Fruit fly (Drosophila melanogaster) whole organism, pupa: Measurements from ENCODE around the gene CG10477.

Source experiments
- CG14655 ChIP-seq: fragments of 200-800 bp; sonication (Bioruptor generic); optimal IDR thresholded peaks from 3 replicates; lab custom pipeline; 2017; ENCODE audit warnings: mild to moderate bottlenecking, missing biosample characterization, missing genetic modification reagents, missing genetic modification characterization
- CG15710 ChIP-seq: fragments of 200-800 bp; sonication (Bioruptor generic); optimal IDR thresholded peaks from 2 replicates; lab custom pipeline; 2018; ENCODE audit warnings: missing biosample characterization, mild to moderate bottlenecking, missing genetic modification characterization, moderate library complexity
- CG32121 ChIP-seq: fragments of 200-800 bp; sonication (Bioruptor generic); IDR thresholded peaks from 2 replicates; pipeline ENCODE4 v1.3.6; 2022; ENCODE audit warnings: missing biosample characterization, missing genetic modification characterization
- CG8301 ChIP-seq: fragments of 200-800 bp; sonication (Bioruptor generic); optimal IDR thresholded peaks from 2 replicates; lab custom pipeline; 2018; ENCODE audit warnings: missing biosample characterization, mild to moderate bottlenecking, missing genetic modification characterization
- CG9948 ChIP-seq: fragments of 200-800 bp; sonication (Bioruptor generic); optimal IDR thresholded peaks from 2 replicates; lab custom pipeline; 2018; ENCODE audit warnings: missing biosample characterization, mild to moderate bottlenecking, missing genetic modification characterization, moderate library complexity
- EcR ChIP-seq: fragments of 200-800 bp; sonication (Bioruptor generic); optimal IDR thresholded peaks from 3 replicates; lab custom pipeline; 2019; ENCODE audit warnings: missing biosample characterization, missing genetic modification characterization, mild to moderate bottlenecking, moderate library complexity, missing genetic modification reagents
- Ets98B ChIP-seq: fragments of 200-800 bp; sonication (Bioruptor generic); IDR thresholded peaks from 2 replicates; pipeline ENCODE4 v1.3.6; 2022; ENCODE audit warnings: missing biosample characterization, missing genetic modification characterization
- gl ChIP-seq: fragments of 200-800 bp; sonication (Bioruptor generic); optimal IDR thresholded peaks from 2 replicates; lab custom pipeline; 2018; ENCODE audit warnings: missing biosample characterization, mild to moderate bottlenecking, missing genetic modification characterization
- rn ChIP-seq: fragments of 200-800 bp; sonication (Bioruptor generic); IDR thresholded peaks from 2 replicates; pipeline ENCODE4 v1.3.6; 2022; ENCODE audit warnings: missing biosample characterization, missing genetic modification characterization

DNA sequence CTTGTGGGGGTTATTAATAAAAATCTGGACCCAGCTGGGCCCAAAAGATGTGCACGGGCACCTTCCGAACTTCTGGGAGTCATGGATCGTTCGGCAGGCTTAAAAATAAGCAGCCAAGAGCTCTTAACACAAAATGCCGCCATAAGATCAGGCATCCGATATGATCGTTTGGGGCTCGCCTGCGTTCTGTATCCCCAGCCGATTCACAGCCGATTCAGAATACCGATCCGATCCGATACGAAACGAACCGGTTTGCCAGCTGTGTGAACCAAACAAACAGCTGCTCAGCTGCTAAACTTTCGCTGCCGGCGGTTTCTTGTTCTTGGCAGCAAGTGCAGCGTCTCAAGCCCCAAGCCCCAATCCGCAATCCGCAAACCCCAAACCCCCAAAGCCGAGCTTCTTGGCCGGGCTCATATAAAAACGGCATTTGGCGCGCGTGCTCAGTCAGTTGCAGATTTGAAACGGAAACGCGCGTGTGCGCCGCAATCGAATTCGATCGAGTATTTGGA, 31.5 kb upstream of the CG10477 start, which contains the start of gene CG42269:
- TF ChIP-seq CG8301 (tag; lab: Kevin White, UChicago) (no peak), gl (tag; lab: Kevin White, UChicago) (no peak), EcR (GFP tag; lab: Kevin White, UChicago) (no peak), CG32121 (no peak), Ets98B (GFP tag; lab: Robert Waterston, UW) (no peak), rn (GFP tag; lab: Robert Waterston, UW) (no peak), CG15710 (tag; lab: Kevin White, UChicago) (no peak), CG14655 (GFP tag; lab: Kevin White, UChicago) (no peak), CG9948 (tag; lab: Kevin White, UChicago) (no peak)
